Worm (Caenorhabditis elegans) whole organism, L1 larva: Measurements from ENCODE around the gene clc-7.

ENCODE experiments used
- C16A3.4 ChIP-seq: fragments of 150-350 bp; optimal IDR thresholded peaks from 2 replicates; lab custom pipeline; 2014; ENCODE audit warnings: missing biosample characterization, missing genetic modification characterization
- alr-1 ChIP-seq: fragments of 200-800 bp; sonication (Bioruptor generic); optimal IDR thresholded peaks from 2 replicates; lab custom pipeline; 2018; ENCODE audit warnings: borderline replicate concordance, mild to moderate bottlenecking, missing genetic modification characterization, missing compliant biosample characterization
- aly-2 ChIP-seq: fragments of 150-350 bp; optimal IDR thresholded peaks from 2 replicates; lab custom pipeline; 2014; ENCODE audit warnings: missing biosample characterization, missing genetic modification characterization
- blmp-1 ChIP-seq: fragments of 150-350 bp; optimal IDR thresholded peaks from 2 replicates; lab custom pipeline; 2014; ENCODE audit warnings: missing biosample characterization, missing genetic modification characterization
- ceh-63 ChIP-seq: fragments of 200-800 bp; sonication (Bioruptor generic); optimal IDR thresholded peaks from 2 replicates; lab custom pipeline; 2018; ENCODE audit warnings: mild to moderate bottlenecking, missing genetic modification characterization, missing compliant biosample characterization
- ceh-8 ChIP-seq: fragments of 200-800 bp; sonication (Bioruptor generic); optimal IDR thresholded peaks from 2 replicates; lab custom pipeline; 2018; ENCODE audit warnings: mild to moderate bottlenecking, missing genetic modification characterization, moderate library complexity, missing compliant biosample characterization
- ceh-88 ChIP-seq: fragments of 200-800 bp; sonication (Bioruptor generic); IDR thresholded peaks from 2 replicates; pipeline ENCODE4 v1.3.6; 2022; ENCODE audit warnings: missing genetic modification characterization, missing compliant biosample characterization
- ces-1 ChIP-seq: fragments of 150-350 bp; optimal IDR thresholded peaks from 2 replicates; lab custom pipeline; 2014; ENCODE audit warnings: missing biosample characterization, missing genetic modification reagents, missing genetic modification characterization
- dpl-1 ChIP-seq, 3 experiments: fragments of 150-350 bp in 2 of 3; sonication (generic microtip) in 1 of 3; optimal IDR thresholded peaks; 2 replicates each; lab custom pipeline; 2014 to 2017; ENCODE audit warnings: missing biosample characterization in 3 of 3, missing genetic modification characterization in 3 of 3, missing genetic modification reagents in 3 of 3
- dsc-1 ChIP-seq: sonication (generic microtip); optimal IDR thresholded peaks from 2 replicates; lab custom pipeline; 2016; ENCODE audit warnings: mild to moderate bottlenecking, missing genetic modification characterization, missing compliant biosample characterization
- efl-1 ChIP-seq, 4 experiments: fragments of 150-350 bp; optimal IDR thresholded peaks in 3 of 4; peaks in 1 of 4; 1 replicate in 1 of 4; 2 replicates in 3 of 4; lab custom pipeline; 2014; ENCODE audit warnings: missing biosample characterization in 2 of 4, missing genetic modification characterization in 2 of 4, missing genetic modification reagents in 2 of 4
- egl-13 ChIP-seq: sonication (generic microtip); optimal IDR thresholded peaks from 2 replicates; lab custom pipeline; 2016; ENCODE audit warnings: missing genotype, missing genetic modification reagents, missing genetic modification characterization, missing compliant biosample characterization
- egl-27 ChIP-seq, 2 experiments: fragments of 150-350 bp in 1 of 2; sonication (generic microtip); optimal IDR thresholded peaks; 3 replicates each; lab custom pipeline; 2017 to 2018; ENCODE audit warnings: missing biosample characterization in 2 of 2, missing genetic modification characterization in 2 of 2, missing genetic modification reagents in 2 of 2
- elt-3 ChIP-seq, 6 experiments: fragments of 150-350 bp in 1 of 6; sonication (generic microtip); optimal IDR thresholded peaks; 2 replicates each; lab custom pipeline; 2017 to 2018; ENCODE audit warnings: missing biosample characterization in 6 of 6, missing genetic modification characterization in 6 of 6, inconsistent platforms in 1 of 6
- ets-5 ChIP-seq: fragments of 200-800 bp; sonication (Bioruptor generic); IDR thresholded peaks from 2 replicates; pipeline ENCODE4 v1.3.6; 2022; ENCODE audit warnings: missing genetic modification characterization, missing compliant biosample characterization
- fkh-4 ChIP-seq: sonication (generic microtip); optimal IDR thresholded peaks from 2 replicates; lab custom pipeline; 2016; ENCODE audit warnings: missing compliant biosample characterization, missing genetic modification characterization, borderline replicate concordance
- grh-1 ChIP-seq: fragments of 200-800 bp; sonication (Bioruptor generic); IDR thresholded peaks from 2 replicates; pipeline ENCODE4 v1.3.6; 2022; ENCODE audit warnings: missing genetic modification reagents, missing genetic modification characterization, missing compliant biosample characterization
- hlh-17 ChIP-seq: fragments of 200-800 bp; sonication (Bioruptor generic); optimal IDR thresholded peaks from 2 replicates; lab custom pipeline; 2018; ENCODE audit warnings: missing genetic modification characterization, mild to moderate bottlenecking, missing compliant biosample characterization, moderate library complexity, borderline replicate concordance
- hlh-4 ChIP-seq: sonication (generic microtip); optimal IDR thresholded peaks from 2 replicates; lab custom pipeline; 2016; ENCODE audit warnings: mild to moderate bottlenecking, missing genetic modification characterization, missing compliant biosample characterization
- irx-1 ChIP-seq: sonication (generic microtip); optimal IDR thresholded peaks from 2 replicates; lab custom pipeline; 2016; ENCODE audit warnings: missing genetic modification characterization, missing compliant biosample characterization
- jun-1 ChIP-seq: fragments of 150-350 bp; optimal IDR thresholded peaks from 2 replicates; lab custom pipeline; 2014; ENCODE audit warnings: missing biosample characterization, missing genetic modification reagents, missing genetic modification characterization
- lin-13 ChIP-seq: fragments of 150-350 bp; optimal IDR thresholded peaks from 2 replicates; lab custom pipeline; 2014; ENCODE audit warnings: missing biosample characterization, missing genetic modification reagents, missing genetic modification characterization
- lin-14 ChIP-seq: fragments of 200-800 bp; sonication (Bioruptor generic); optimal IDR thresholded peaks from 2 replicates; lab custom pipeline; 2018; ENCODE audit warnings: mild to moderate bottlenecking, missing genetic modification characterization, moderate library complexity, missing compliant biosample characterization
- lin-39 ChIP-seq: fragments of 150-350 bp; optimal IDR thresholded peaks from 2 replicates; lab custom pipeline; 2014; ENCODE audit warnings: missing biosample characterization, missing genetic modification reagents, missing genetic modification characterization
- mdl-1 ChIP-seq, 2 experiments: fragments of 150-350 bp; optimal IDR thresholded peaks; 2 replicates each; lab custom pipeline; 2014 to 2017; ENCODE audit warnings: missing biosample characterization in 2 of 2, missing genetic modification characterization in 2 of 2, inconsistent platforms in 1 of 2
- mef-2 ChIP-seq: fragments of 150-350 bp; optimal IDR thresholded peaks from 2 replicates; lab custom pipeline; 2014; ENCODE audit warnings: missing biosample characterization, missing genetic modification characterization
- nhr-237 ChIP-seq: fragments of 150-350 bp; optimal IDR thresholded peaks from 2 replicates; lab custom pipeline; 2014; ENCODE audit warnings: missing biosample characterization, missing genetic modification characterization
- nhr-47 ChIP-seq: sonication (generic microtip); optimal IDR thresholded peaks from 2 replicates; lab custom pipeline; 2016; ENCODE audit warnings: mild to moderate bottlenecking, missing genetic modification characterization, moderate library complexity, missing compliant biosample characterization
- nhr-71 ChIP-seq: sonication (generic microtip); optimal IDR thresholded peaks from 2 replicates; lab custom pipeline; 2016; ENCODE audit warnings: mild to moderate bottlenecking, missing genetic modification characterization, moderate library complexity, missing compliant biosample characterization
- nhr-76 ChIP-seq: sonication (generic microtip); optimal IDR thresholded peaks from 2 replicates; lab custom pipeline; 2017; ENCODE audit warnings: missing biosample characterization, missing genetic modification characterization
- nhr-77 ChIP-seq: fragments of 150-350 bp; optimal IDR thresholded peaks from 2 replicates; lab custom pipeline; 2014; ENCODE audit warnings: missing biosample characterization, missing genetic modification characterization
- nhr-84 ChIP-seq: sonication (generic microtip); optimal IDR thresholded peaks from 2 replicates; lab custom pipeline; 2017; ENCODE audit warnings: missing biosample characterization, missing genetic modification characterization
- nhr-85 ChIP-seq: sonication (generic microtip); peaks from one replicate; lab custom pipeline; 2016; ENCODE audit warnings: missing genetic modification characterization, inconsistent platforms, missing compliant biosample characterization
- nhr-90 ChIP-seq: sonication (generic microtip); optimal IDR thresholded peaks from 2 replicates; lab custom pipeline; 2016; ENCODE audit warnings: mild to moderate bottlenecking, missing genetic modification characterization, missing compliant biosample characterization; ENCODE audit not compliant: poor library complexity
- pag-3 ChIP-seq: sonication (generic microtip); optimal IDR thresholded peaks from 2 replicates; lab custom pipeline; 2017; ENCODE audit warnings: missing genetic modification characterization, mild to moderate bottlenecking, missing compliant biosample characterization, antibody characterized with exemption, borderline replicate concordance; ENCODE audit not compliant: insufficient read depth
- rnt-1 ChIP-seq: sonication (generic microtip); optimal IDR thresholded peaks from 2 replicates; lab custom pipeline; 2016; ENCODE audit warnings: mild to moderate bottlenecking, missing genetic modification characterization, moderate library complexity, missing compliant biosample characterization
- skn-1 ChIP-seq: fragments of 150-350 bp; optimal IDR thresholded peaks from 2 replicates; lab custom pipeline; 2014; ENCODE audit warnings: missing biosample characterization, missing genetic modification characterization
- sox-4 ChIP-seq: sonication (generic microtip); optimal IDR thresholded peaks from 2 replicates; lab custom pipeline; 2016; ENCODE audit warnings: missing genetic modification characterization, missing compliant biosample characterization
- swsn-7 ChIP-seq: sonication (generic microtip); optimal IDR thresholded peaks from 2 replicates; lab custom pipeline; 2016; ENCODE audit warnings: missing genetic modification characterization, missing compliant biosample characterization
- tlp-1 ChIP-seq: fragments of 150-350 bp; optimal IDR thresholded peaks from 2 replicates; lab custom pipeline; 2014; ENCODE audit warnings: missing biosample characterization, missing genetic modification characterization
- unc-30 ChIP-seq: sonication (generic microtip); optimal IDR thresholded peaks from 2 replicates; lab custom pipeline; 2017; ENCODE audit warnings: missing biosample characterization, missing genetic modification characterization
- unc-98 ChIP-seq: fragments of 200-800 bp; sonication (Bioruptor generic); IDR thresholded peaks from 2 replicates; pipeline ENCODE4 v1.3.6; 2022; ENCODE audit warnings: missing genetic modification characterization, missing compliant biosample characterization
- xbp-1 ChIP-seq: sonication (generic microtip); optimal IDR thresholded peaks from 2 replicates; lab custom pipeline; 2016; ENCODE audit warnings: missing genetic modification characterization, missing compliant biosample characterization
- zag-1 ChIP-seq: fragments of 150-350 bp; optimal IDR thresholded peaks from 2 replicates; lab custom pipeline; 2014; ENCODE audit warnings: missing biosample characterization, missing genetic modification characterization
- zip-4 ChIP-seq: fragments of 200-800 bp; sonication (Bioruptor generic); optimal IDR thresholded peaks from 2 replicates; lab custom pipeline; 2018; ENCODE audit warnings: mild to moderate bottlenecking, missing genetic modification characterization, moderate library complexity, missing compliant biosample characterization
- ztf-11 ChIP-seq, 2 experiments: sonication (generic microtip); optimal IDR thresholded peaks; 2 replicates each; lab custom pipeline; 2016 to 2017; ENCODE audit warnings: missing genetic modification characterization in 2 of 2, missing biosample characterization in 1 of 2, missing compliant biosample characterization in 1 of 2
- ztf-4 ChIP-seq: fragments of 150-350 bp; optimal IDR thresholded peaks from 2 replicates; lab custom pipeline; 2014; ENCODE audit warnings: missing biosample characterization, missing genetic modification characterization

The clc-7 gene

ce11 chrX:5067796-5068195 is at the start of gene clc-7:
Gene clc-7, plus strand, starts transcription at chrX:5068096.
- no peak for TF ChIP-seq dpl-1 (GFP tag; optimal IDR thresholded peaks at IDR 0.05; lab: Kevin White, UChicago)
- TF ChIP-seq nhr-71 (tag; lab: Kevin White, UChicago) = no peak
- no peak for TF ChIP-seq lin-14 (GFP tag; lab: Kevin White, UChicago)
- no peak for TF ChIP-seq jun-1 (tag; lab: Kevin White, UChicago)
- no peak for TF ChIP-seq nhr-90 (tag; lab: Kevin White, UChicago)
- TF ChIP-seq nhr-85 (tag; lab: Kevin White, UChicago) = no peak
- no peak for TF ChIP-seq nhr-76 (tag; lab: Kevin White, UChicago)
- TF ChIP-seq lin-13 (GFP tag; lab: Kevin White, UChicago) = no peak
- TF ChIP-seq swsn-7 (tag; lab: Kevin White, UChicago) = no peak
- TF ChIP-seq nhr-237 (tag; lab: Kevin White, UChicago) = no peak
- no peak for TF ChIP-seq unc-98 (GFP tag; lab: Robert Waterston, UW)
- no peak for TF ChIP-seq unc-30 (tag; lab: Kevin White, UChicago)
- TF ChIP-seq aly-2 = no peak
- no peak for TF ChIP-seq blmp-1
- TF ChIP-seq efl-1 (optimal IDR thresholded peaks at IDR 0.05; lab: Kevin White, UChicago) = no peak
- TF ChIP-seq efl-1 (GFP tag; optimal IDR thresholded peaks at IDR 0.05 in 1 of 2; lab: Kevin White, UChicago) = no peak
- no peak for TF ChIP-seq nhr-47
- TF ChIP-seq dsc-1 = no peak
- TF ChIP-seq nhr-84 (tag; lab: Kevin White, UChicago) = no peak
- TF ChIP-seq xbp-1 = no peak

ce11 chrX:5020996-5021395 is 46.9 kb upstream of the clc-7 start, which contains the start of gene ZC449.2:
Gene ZC449.2, plus strand, starts transcription at chrX:5021285.
- TF ChIP-seq zag-1 (tag; lab: Kevin White, UChicago) (no peak), unc-30 (tag; lab: Kevin White, UChicago) (no peak), blmp-1 (peak; percentile 85), nhr-71 (tag; lab: Kevin White, UChicago) (no peak)

- TF ChIP-seq ces-1 (GFP tag; lab: Kevin White, UChicago) (no peak), mdl-1 (tag; optimal IDR thresholded peaks at IDR 0.05; lab: Kevin White, UChicago) (peak in 1 of 2 experiments; percentile 63), ceh-88 (GFP tag; lab: Robert Waterston, UW) (no peak), irx-1 (no peak), sox-4 (tag; lab: Kevin White, UChicago) (no peak), C16A3.4 (tag; lab: Kevin White, UChicago) (peak; percentile 66), hlh-17 (GFP tag; lab: Kevin White, UChicago) (no peak), nhr-90 (tag; lab: Kevin White, UChicago) (no peak), egl-13 (tag; lab: Kevin White, UChicago) (no peak), ceh-8 (GFP tag; lab: Kevin White, UChicago) (no peak), nhr-85 (tag; lab: Kevin White, UChicago) (peak; percentile 69), alr-1 (no peak), lin-39 (tag; lab: Kevin White, UChicago) (no peak), nhr-237 (tag; lab: Kevin White, UChicago) (no peak), rnt-1 (peak; percentile 65), ets-5 (GFP tag; lab: Robert Waterston, UW) (no peak), lin-13 (GFP tag; lab: Kevin White, UChicago) (peak; percentile 27), skn-1 (tag; lab: Kevin White, UChicago) (no peak), fkh-4 (no peak), aly-2 (no peak), mef-2 (tag; lab: Kevin White, UChicago) (no peak), egl-27 (tag; optimal IDR thresholded peaks at IDR 0.05; lab: Kevin White, UChicago) (no peak), ztf-11 (tag; optimal IDR thresholded peaks at IDR 0.05; lab: Kevin White, UChicago) (no peak), blmp-1 (peak; percentile 17), ztf-4 (tag; lab: Kevin White, UChicago) (no peak), grh-1 (no peak), tlp-1 (tag; lab: Kevin White, UChicago) (no peak), ceh-63 (GFP tag; lab: Kevin White, UChicago) (no peak), nhr-77 (tag; lab: Kevin White, UChicago) (peak; percentile 41), pag-3 (tag; lab: Kevin White, UChicago) (no peak), zag-1 (tag; lab: Kevin White, UChicago) (no peak), unc-98 (GFP tag; lab: Robert Waterston, UW) (no peak), elt-3 (tag; optimal IDR thresholded peaks at IDR 0.05; lab: Kevin White, UChicago) (no peak), zip-4 (GFP tag; lab: Kevin White, UChicago) (peak; percentile 23), hlh-4 (no peak)
These were observed 45.2 kb upstream of the clc-7 start for ce11 chrX:5022682-5023081.
